Worm (Caenorhabditis elegans) whole organism, mixed stage, embryonic: ENCODE results near the gene ubc-7.

Experiments
- blmp-1 ChIP-seq: fragments of 150-350 bp; optimal IDR thresholded peaks from 2 replicates; lab custom pipeline; 2014; ENCODE audit warnings: missing biosample characterization, missing genetic modification characterization
- ces-1 ChIP-seq: fragments of 150-350 bp; optimal IDR thresholded peaks from 2 replicates; lab custom pipeline; 2014; ENCODE audit warnings: missing biosample characterization, missing genetic modification reagents, missing genetic modification characterization
- mep-1 ChIP-seq: fragments of 150-350 bp; optimal IDR thresholded peaks from 2 replicates; lab custom pipeline; 2017; ENCODE audit warnings: missing biosample characterization, missing genetic modification reagents, missing genetic modification characterization, inconsistent platforms
- mls-2 ChIP-seq: sonication (generic microtip); optimal IDR thresholded peaks from 2 replicates; lab custom pipeline; 2016; ENCODE audit warnings: mild to moderate bottlenecking, missing genetic modification characterization, moderate library complexity, missing compliant biosample characterization
- pha-4 ChIP-seq: fragments of 150-350 bp; optimal IDR thresholded peaks from 2 replicates; lab custom pipeline; 2018; ENCODE audit warnings: missing biosample characterization, missing genetic modification reagents, missing genetic modification characterization
- snpc-4 ChIP-seq: fragments of 150-350 bp; optimal IDR thresholded peaks from 2 replicates; lab custom pipeline; 2014; ENCODE audit warnings: missing biosample characterization, missing genetic modification characterization
- unc-39 ChIP-seq: fragments of 150-350 bp; optimal IDR thresholded peaks from 2 replicates; lab custom pipeline; 2014; ENCODE audit warnings: missing biosample characterization, missing genetic modification characterization
- unc-62 ChIP-seq: fragments of 150-350 bp; optimal IDR thresholded peaks from 2 replicates; lab custom pipeline; 2014; ENCODE audit warnings: missing biosample characterization, missing genetic modification reagents, missing genetic modification characterization

DNA sequence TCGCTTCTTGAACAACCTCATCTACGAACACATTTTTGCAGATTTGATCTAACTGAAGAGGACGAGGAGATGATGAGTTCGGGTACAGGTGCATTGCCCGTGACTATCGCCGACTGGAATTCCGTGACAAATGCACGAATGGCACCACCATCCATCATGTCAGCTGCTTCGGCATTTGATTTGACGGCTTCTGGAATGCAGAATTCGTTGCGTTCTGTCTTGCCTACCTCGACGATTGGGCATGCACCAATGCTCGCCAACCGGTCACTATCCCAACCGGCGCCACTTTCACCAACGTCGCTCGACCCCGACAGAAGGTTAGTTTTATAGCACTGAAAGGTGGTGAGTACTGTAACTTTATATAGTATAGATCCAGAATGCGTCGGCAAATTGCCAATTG is 7.5 kb downstream of the ubc-7 start:
- no peak for TF ChIP-seq unc-39 (tag; lab: Kevin White, UChicago)
- no peak for TF ChIP-seq blmp-1 (tag; lab: Kevin White, UChicago)
- TF ChIP-seq pha-4 (tag; lab: Kevin White, UChicago): no peak
- no peak for TF ChIP-seq snpc-4 (tag; lab: Kevin White, UChicago)
- TF ChIP-seq unc-62 (GFP tag; lab: Kevin White, UChicago): no peak
- TF ChIP-seq ces-1 (GFP tag; lab: Kevin White, UChicago): no peak
- no peak for TF ChIP-seq mep-1
- TF ChIP-seq mls-2: no peak
